Worm (Caenorhabditis elegans): ENCODE measurements around the gene K01A6.7.

K01A6.7 gene

ce11 chrIV:11713289-11713688, 25.1 kb downstream of the K01A6.7 start:
- TF ChIP-seq cnd-1 (tag; optimal IDR thresholded peaks at IDR 0.05): no peak
- TF ChIP-seq tbx-8 (GFP tag; optimal IDR thresholded peaks at IDR 0.05): no peak
- peak; percentile 42 for TF ChIP-seq hlh-1 (tag; optimal IDR thresholded peaks at IDR 0.05)

DNA sequence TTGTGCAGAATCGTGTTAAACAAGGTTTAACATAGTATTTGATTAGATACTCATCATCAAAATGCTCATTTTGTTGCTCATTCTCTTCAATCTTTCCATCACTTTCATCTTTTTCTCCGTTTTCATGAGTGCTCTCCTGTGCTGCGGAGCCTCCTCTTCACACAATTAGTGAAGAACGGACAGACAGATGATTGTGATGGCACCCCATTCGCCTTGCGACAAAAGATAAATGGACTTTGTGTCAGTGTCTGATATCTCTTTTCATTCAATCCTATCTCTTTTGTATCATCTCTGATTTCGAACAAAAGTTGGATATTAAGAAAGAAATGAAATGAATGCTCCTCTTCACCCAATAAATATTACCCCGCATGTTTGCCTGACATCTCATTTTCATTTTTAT, 28.0 kb downstream of the K01A6.7 start:
- TF ChIP-seq hlh-1 (tag; optimal IDR thresholded peaks at IDR 0.05): peak; percentile 16
- TF ChIP-seq unc-62 (GFP tag; optimal IDR thresholded peaks at IDR 0.05): peak; percentile 92
- no peak for TF ChIP-seq snpc-4 (tag; optimal IDR thresholded peaks at IDR 0.05)
- TF ChIP-seq pha-4 (tag; optimal IDR thresholded peaks at IDR 0.05): peak; percentile 31
- peak; percentile 75 for TF ChIP-seq unc-120 (tag; optimal IDR thresholded peaks at IDR 0.05; ENCODE audit: poor library complexity, severe bottlenecking)
- no peak for TF ChIP-seq lin-13 (tag; optimal IDR thresholded peaks at IDR 0.05)

DNA sequence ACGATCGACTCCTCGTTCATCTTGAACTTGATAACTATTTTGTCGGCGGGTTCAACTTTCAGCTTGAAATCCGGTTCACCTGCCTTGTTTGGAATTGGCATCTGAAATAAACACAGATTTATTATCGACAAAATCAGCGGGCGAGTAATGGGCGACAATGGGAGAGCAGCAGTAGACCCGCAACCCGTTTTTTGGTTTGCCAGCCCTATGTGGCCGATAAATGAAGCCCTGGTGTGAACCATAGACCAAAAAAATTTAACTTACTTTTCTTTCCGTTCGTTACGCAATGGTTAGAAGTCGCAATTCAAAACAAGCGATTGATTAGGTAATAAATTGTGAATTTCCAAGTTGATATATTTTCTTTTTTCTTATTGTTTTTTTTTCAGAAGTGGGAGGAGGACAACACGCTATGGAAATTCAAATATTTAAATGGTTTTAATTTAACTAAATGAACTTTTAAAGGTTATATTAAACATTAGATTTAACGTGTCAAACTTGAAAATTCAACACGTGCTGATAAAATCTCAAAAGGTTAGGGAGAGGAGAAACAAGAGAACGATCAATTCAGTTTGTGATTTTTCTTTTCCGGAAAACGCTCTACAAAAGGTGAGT, 34.6 kb downstream of the K01A6.7 start, which contains the start of the genes T22B3.3 and alg-3:
Gene T22B3.3 (minus strand): TSS at position 101 of the 612 bp plus-strand sequence.
Gene alg-3 (plus strand): TSS at position 562 of the 612 bp plus-strand sequence.
- TF ChIP-seq unc-62 (GFP tag; optimal IDR thresholded peaks at IDR 0.05) (no peak), nhr-12 (tag; optimal IDR thresholded peaks at IDR 0.05) (no peak), sptf-1 (tag; optimal IDR thresholded peaks at IDR 0.05) (no peak), bed-3 (GFP tag; optimal IDR thresholded peaks at IDR 0.05) (no peak), ceh-83 (GFP tag; optimal IDR thresholded peaks at IDR 0.05) (no peak), ces-1 (GFP tag; optimal IDR thresholded peaks at IDR 0.05) (no peak), lsy-2 (tag; optimal IDR thresholded peaks at IDR 0.05) (no peak), ham-2 (GFP tag; optimal IDR thresholded peaks at IDR 0.05) (no peak), pha-4 (tag; optimal IDR thresholded peaks at IDR 0.05) (no peak)

DNA sequence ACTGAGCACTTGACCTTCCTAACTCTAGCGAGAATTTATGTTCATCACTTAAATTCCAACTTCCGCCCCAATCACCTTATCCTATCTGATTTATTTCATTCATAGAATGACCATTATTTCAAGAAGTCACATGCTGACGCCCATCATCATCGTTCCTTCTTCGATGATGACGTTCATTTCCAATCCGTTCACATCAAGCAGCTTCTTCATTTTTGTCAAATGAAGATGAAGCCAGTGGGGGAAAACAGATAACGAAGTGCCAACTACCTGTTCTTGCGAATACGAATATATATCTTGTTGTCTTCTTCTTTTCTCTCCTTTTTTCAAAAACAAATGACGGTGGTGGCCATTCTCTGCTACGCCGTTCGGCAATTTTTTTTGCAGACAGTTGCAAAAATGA, 36.5 kb downstream of the K01A6.7 start:
- TF ChIP-seq unc-39 (tag; optimal IDR thresholded peaks at IDR 0.05) (no peak), cnd-1 (tag; optimal IDR thresholded peaks at IDR 0.05) (no peak), ceh-83 (GFP tag; optimal IDR thresholded peaks at IDR 0.05) (no peak), tbx-8 (GFP tag; optimal IDR thresholded peaks at IDR 0.05) (no peak), bed-3 (GFP tag; optimal IDR thresholded peaks at IDR 0.05) (no peak), unc-120 (tag; optimal IDR thresholded peaks at IDR 0.05; ENCODE audit: poor library complexity, severe bottlenecking) (no peak), snpc-4 (tag; optimal IDR thresholded peaks at IDR 0.05) (no peak), hlh-1 (tag; optimal IDR thresholded peaks at IDR 0.05) (no peak)

- no peak for TF ChIP-seq ztf-11 (tag; optimal IDR thresholded peaks at IDR 0.05)
- no peak for TF ChIP-seq elt-3 (tag; optimal IDR thresholded peaks at IDR 0.05)
- TF ChIP-seq unc-39 (tag; optimal IDR thresholded peaks at IDR 0.05): no peak
- no peak for TF ChIP-seq nhr-76 (tag; optimal IDR thresholded peaks at IDR 0.05)
- no peak for TF ChIP-seq lsy-2 (tag; optimal IDR thresholded peaks at IDR 0.05)
- no peak for TF ChIP-seq nhr-237 (tag; optimal IDR thresholded peaks at IDR 0.05)
- no peak for TF ChIP-seq ceh-43 (GFP tag; optimal IDR thresholded peaks at IDR 0.05)
- TF ChIP-seq blmp-1 (tag; optimal IDR thresholded peaks at IDR 0.05): no peak
- no peak for TF ChIP-seq mls-2 (tag; optimal IDR thresholded peaks at IDR 0.05)
- no peak for TF ChIP-seq mab-5 (tag; optimal IDR thresholded peaks at IDR 0.05)
- no peak for TF ChIP-seq ceh-83 (GFP tag; optimal IDR thresholded peaks at IDR 0.05)
- TF ChIP-seq bed-3 (GFP tag; optimal IDR thresholded peaks at IDR 0.05): no peak
- TF ChIP-seq sptf-1 (tag; optimal IDR thresholded peaks at IDR 0.05): no peak
- no peak for TF ChIP-seq ham-2 (GFP tag; optimal IDR thresholded peaks at IDR 0.05)
- TF ChIP-seq ceh-39 (tag; optimal IDR thresholded peaks at IDR 0.05): no peak
- TF ChIP-seq zip-8 (tag; optimal IDR thresholded peaks at IDR 0.05): no peak
Measured at ce11 chrIV:11700752-11701151, 37.6 kb downstream of the K01A6.7 start, which contains the start of gene dpy-20. Gene dpy-20 (minus strand): TSS chrIV:11700852.

DNA sequence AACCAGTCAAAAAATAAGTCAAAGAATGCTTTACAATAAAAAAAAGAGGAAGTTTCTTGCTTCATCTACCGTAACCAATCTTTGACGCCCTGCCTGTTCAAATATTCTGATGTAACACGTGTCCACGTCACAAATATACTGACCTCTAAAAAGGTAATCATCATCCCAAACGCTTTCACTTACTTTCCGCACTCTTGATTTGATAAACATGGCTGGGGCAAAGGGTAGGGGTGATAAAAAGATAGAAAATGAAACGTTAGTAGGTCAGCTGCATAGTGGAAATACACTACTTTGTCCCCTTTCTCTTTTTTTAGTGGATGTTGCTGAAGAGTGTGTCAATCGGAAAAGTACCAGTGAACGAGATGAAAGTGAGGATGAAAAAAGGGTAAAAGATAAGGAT, 38.3 kb downstream of the K01A6.7 start:
- peak; percentile 83 for TF ChIP-seq blmp-1 (tag; optimal IDR thresholded peaks at IDR 0.05)
- TF ChIP-seq mab-5 (tag; optimal IDR thresholded peaks at IDR 0.05): no peak
- TF ChIP-seq lin-32 (GFP tag; optimal IDR thresholded peaks at IDR 0.05): no peak

ce11 chrIV:11697514-11697913, 40.9 kb downstream of the K01A6.7 start:
- TF ChIP-seq unc-120 (tag; optimal IDR thresholded peaks at IDR 0.05; ENCODE audit: poor library complexity, severe bottlenecking) (no peak), mep-1 (tag; optimal IDR thresholded peaks at IDR 0.05) (no peak), mab-5 (tag; optimal IDR thresholded peaks at IDR 0.05) (no peak), flh-1 (GFP tag; optimal IDR thresholded peaks at IDR 0.05) (no peak), nhr-12 (tag; optimal IDR thresholded peaks at IDR 0.05) (no peak), blmp-1 (tag; optimal IDR thresholded peaks at IDR 0.05) (peak; percentile 18)

Data from whole organism, mixed stage, embryonic.